Worm (Caenorhabditis elegans): ENCODE data around the gene W02D7.6.

Gene W02D7.6

ce11 chrV:8307013-8307412, 5.7 kb upstream of the W02D7.6 start (continued):
- TF ChIP-seq snpc-1.2 (GFP tag; IDR thresholded peaks at IDR 0.05) = no peak
- peak; percentile 64 for TF ChIP-seq mxl-3 (GFP tag; optimal IDR thresholded peaks at IDR 0.05)
- TF ChIP-seq Y75B8A.6 (GFP tag; IDR thresholded peaks at IDR 0.05) = no peak
- no peak for TF ChIP-seq ceh-62 (tag; optimal IDR thresholded peaks at IDR 0.05)
- no peak for TF ChIP-seq fos-1 (tag; optimal IDR thresholded peaks at IDR 0.05)
- no peak for TF ChIP-seq dmd-8 (GFP tag; IDR thresholded peaks at IDR 0.05)
- no peak for TF ChIP-seq mdt-29 (GFP tag; IDR thresholded peaks at IDR 0.05)
- no peak for TF ChIP-seq F49E8.2 (tag; optimal IDR thresholded peaks at IDR 0.05; ENCODE audit: borderline replicate concordance)
- TF ChIP-seq F44E2.7 (GFP tag; IDR thresholded peaks at IDR 0.05) = no peak
- TF ChIP-seq ztf-11 (tag; optimal IDR thresholded peaks at IDR 0.05) = no peak
- TF ChIP-seq T26A8.4 (GFP tag; IDR thresholded peaks at IDR 0.05) = no peak
- TF ChIP-seq dmd-6 (GFP tag; IDR thresholded peaks at IDR 0.05) = peak; percentile 82
- no peak for TF ChIP-seq zip-2 (tag; optimal IDR thresholded peaks at IDR 0.05)
- TF ChIP-seq skn-1 (tag; optimal IDR thresholded peaks at IDR 0.05) = no peak
- TF ChIP-seq spr-3 (GFP tag; optimal IDR thresholded peaks at IDR 0.05) = no peak
- no peak for TF ChIP-seq dmd-9 (GFP tag; IDR thresholded peaks at IDR 0.05)
- TF ChIP-seq lin-1 (GFP tag; IDR thresholded peaks at IDR 0.05) = no peak

ce11 chrV:8306366-8306765, 5.1 kb upstream of the W02D7.6 start, which contains the start of gene W02D7.8:
Gene W02D7.8 (minus strand): TSS chrV:8306466.
- no peak for TF ChIP-seq F10B5.3 (tag; optimal IDR thresholded peaks at IDR 0.05)
- TF ChIP-seq nhr-11 (tag; optimal IDR thresholded peaks at IDR 0.05) = no peak
- TF ChIP-seq ZK337.2 (GFP tag; IDR thresholded peaks at IDR 0.05) = no peak
- no peak for TF ChIP-seq aha-1 (tag)
- TF ChIP-seq zfp-2 (tag; optimal IDR thresholded peaks at IDR 0.05) = no peak
- TF ChIP-seq daf-19 (GFP tag; conservative IDR thresholded peaks at IDR 0.05) = no peak
- no peak for TF ChIP-seq php-3 (GFP tag; IDR thresholded peaks at IDR 0.05)
- TF ChIP-seq snpc-1.2 (GFP tag; IDR thresholded peaks at IDR 0.05) = no peak
- TF ChIP-seq lin-38 (GFP tag; IDR thresholded peaks at IDR 0.05) = no peak
- TF ChIP-seq lin-13 (GFP tag; optimal IDR thresholded peaks at IDR 0.05) = no peak
- TF ChIP-seq nhr-6 (tag; optimal IDR thresholded peaks at IDR 0.05) = no peak
- no peak for TF ChIP-seq ztf-11 (tag; optimal IDR thresholded peaks at IDR 0.05)
- no peak for TF ChIP-seq mes-2 (tag; optimal IDR thresholded peaks at IDR 0.05; ENCODE audit: poor library complexity, severe bottlenecking)
- no peak for TF ChIP-seq unc-130 (GFP tag; optimal IDR thresholded peaks at IDR 0.05)
- no peak for TF ChIP-seq dmd-9 (GFP tag; IDR thresholded peaks at IDR 0.05)

- TF ChIP-seq madf-9 (GFP tag; conservative IDR thresholded peaks at IDR 0.05) = no peak
- no peak for TF ChIP-seq ceh-44 (GFP tag; IDR thresholded peaks at IDR 0.05)
- no peak for TF ChIP-seq unc-39 (tag; optimal IDR thresholded peaks at IDR 0.05)
- no peak for TF ChIP-seq F26F4.8 (GFP tag; conservative IDR thresholded peaks at IDR 0.05)
- TF ChIP-seq snpc-4 (tag; optimal IDR thresholded peaks at IDR 0.05) = no peak
- TF ChIP-seq pqm-1 (tag; optimal IDR thresholded peaks at IDR 0.05) = peak; percentile 46
- TF ChIP-seq lir-3 (tag; optimal IDR thresholded peaks at IDR 0.05) = no peak
- no peak for TF ChIP-seq snpc-1.2 (GFP tag; IDR thresholded peaks at IDR 0.05)
- no peak for TF ChIP-seq daf-16 (GFP tag; optimal IDR thresholded peaks at IDR 0.05)
- TF ChIP-seq daf-16 (tag; optimal IDR thresholded peaks at IDR 0.05) = peak; percentile 38
- TF ChIP-seq dmd-6 (GFP tag; IDR thresholded peaks at IDR 0.05) = peak; percentile 74
- no peak for TF ChIP-seq gei-8 (GFP tag; optimal IDR thresholded peaks at IDR 0.05)
- TF ChIP-seq spr-1 (tag; optimal IDR thresholded peaks at IDR 0.05) = no peak
- no peak for TF ChIP-seq unc-62 (GFP tag; optimal IDR thresholded peaks at IDR 0.05 in 1 of 2)
- no peak for TF ChIP-seq unc-62 (tag; optimal IDR thresholded peaks at IDR 0.05)
- peak; percentile 43 for TF ChIP-seq dve-1 (tag; optimal IDR thresholded peaks at IDR 0.05; ENCODE audit: insufficient read depth)
These were observed 4.6 kb upstream of the W02D7.6 start for ce11 chrV:8305940-8306339.
